Fruit fly (Drosophila melanogaster): ENCODE data around the gene MsrA.

- no peak for TF ChIP-seq Crg-1 (GFP tag; optimal IDR thresholded peaks at IDR 0.05)
- no peak for TF ChIP-seq CG14711 (tag; optimal IDR thresholded peaks at IDR 0.05)
These were observed at the start of gene MsrA for dm6 chr3L:15510787-15511186.
